Fruit fly (Drosophila melanogaster) whole organism, embryonic: ENCODE data around the gene CG17177.
A peak's percentile ranks its signal among the peaks of the same experiment; 100 is the strongest.

ENCODE experiments used
- CG10147 ChIP-seq: fragments of 200-800 bp; sonication (Bioruptor generic); optimal IDR thresholded peaks from 2 replicates; lab custom pipeline; 2019; ENCODE audit warnings: missing biosample characterization, mild to moderate bottlenecking, missing genetic modification characterization, moderate library complexity
- CG10543 ChIP-seq: fragments of 200-800 bp; sonication (Bioruptor generic); optimal IDR thresholded peaks from 3 replicates; lab custom pipeline; 2017; ENCODE audit warnings: missing biosample characterization, mild to moderate bottlenecking, missing genetic modification characterization, moderate library complexity
- CG10979 ChIP-seq: fragments of 200-800 bp; sonication (Bioruptor generic); optimal IDR thresholded peaks from 2 replicates; lab custom pipeline; 2018; ENCODE audit warnings: missing biosample characterization, mild to moderate bottlenecking, missing genetic modification characterization, moderate library complexity
- CG12219 ChIP-seq: fragments of 200-800 bp; sonication (Bioruptor generic); optimal IDR thresholded peaks from 3 replicates; lab custom pipeline; 2018; ENCODE audit warnings: missing biosample characterization, mild to moderate bottlenecking, missing genetic modification characterization
- CG12299 ChIP-seq: fragments of 200-800 bp; sonication (Bioruptor generic); optimal IDR thresholded peaks from 2 replicates; lab custom pipeline; 2018; ENCODE audit warnings: missing biosample characterization, mild to moderate bottlenecking, missing genetic modification characterization
- CG13424 ChIP-seq: fragments of 200-800 bp; sonication (Bioruptor generic); optimal IDR thresholded peaks from 2 replicates; lab custom pipeline; 2019; ENCODE audit warnings: missing biosample characterization, mild to moderate bottlenecking, missing genetic modification characterization, moderate library complexity
- CG13894 ChIP-seq: fragments of 200-800 bp; sonication (Bioruptor generic); optimal IDR thresholded peaks from 3 replicates; lab custom pipeline; 2018; ENCODE audit warnings: missing biosample characterization, mild to moderate bottlenecking, missing genetic modification characterization, moderate library complexity
- CG14667 ChIP-seq: fragments of 200-800 bp; sonication (Bioruptor generic); IDR thresholded peaks from 2 replicates; pipeline ENCODE4 v1.3.6; 2022; ENCODE audit warnings: missing biosample characterization, missing genetic modification characterization
- CG15011 ChIP-seq: fragments of 200-800 bp; sonication (Bioruptor generic); optimal IDR thresholded peaks from 3 replicates; lab custom pipeline; 2018; ENCODE audit warnings: missing biosample characterization, mild to moderate bottlenecking, missing genetic modification characterization
- CG1529 ChIP-seq: fragments of 200-800 bp; sonication (Bioruptor generic); optimal IDR thresholded peaks from 3 replicates; lab custom pipeline; 2018; ENCODE audit warnings: missing biosample characterization, missing genetic modification characterization
- CG17802 ChIP-seq: fragments of 200-800 bp; sonication (Bioruptor generic); optimal IDR thresholded peaks from 2 replicates; lab custom pipeline; 2018; ENCODE audit warnings: missing biosample characterization, mild to moderate bottlenecking, missing genetic modification characterization, moderate library complexity
- CG2129 ChIP-seq: fragments of 200-800 bp; sonication (Bioruptor generic); IDR thresholded peaks from 2 replicates; pipeline ENCODE4 v1.3.6; 2022; ENCODE audit warnings: missing biosample characterization, missing genetic modification characterization; ENCODE audit not compliant: partially characterized antibody
- CG31441 ChIP-seq: fragments of 200-800 bp; sonication (Bioruptor generic); IDR thresholded peaks from 2 replicates; pipeline ENCODE4 v1.3.6; 2022; ENCODE audit warnings: missing biosample characterization, missing genetic modification characterization
- CG3281 ChIP-seq: fragments of 200-800 bp; sonication (Bioruptor generic); optimal IDR thresholded peaks from 3 replicates; lab custom pipeline; 2017; ENCODE audit warnings: missing biosample characterization, mild to moderate bottlenecking, missing genetic modification characterization
- CG33213 ChIP-seq: fragments of 200-800 bp; sonication (Bioruptor generic); optimal IDR thresholded peaks from 3 replicates; lab custom pipeline; 2016; ENCODE audit warnings: missing biosample characterization, missing genetic modification characterization
- CG3847 ChIP-seq: fragments of 200-800 bp; sonication (Bioruptor generic); IDR thresholded peaks from 2 replicates; pipeline ENCODE4 v1.3.6; 2022; ENCODE audit warnings: missing biosample characterization, missing genetic modification characterization
- CG7556 ChIP-seq: fragments of 200-800 bp; sonication (Bioruptor generic); optimal IDR thresholded peaks from 2 replicates; lab custom pipeline; 2017; ENCODE audit warnings: missing biosample characterization, mild to moderate bottlenecking, missing genetic modification characterization
- CG7786 ChIP-seq: fragments of 200-800 bp; sonication (Bioruptor generic); optimal IDR thresholded peaks from 2 replicates; lab custom pipeline; 2016; ENCODE audit warnings: missing biosample characterization, missing genetic modification characterization
- CG8359 ChIP-seq: fragments of 200-800 bp; sonication (Bioruptor generic); optimal IDR thresholded peaks from 2 replicates; lab custom pipeline; 2017; ENCODE audit warnings: missing biosample characterization, mild to moderate bottlenecking, missing genetic modification characterization, borderline replicate concordance
- CkIIα-i1 ChIP-seq: fragments of 200-800 bp; sonication (Bioruptor generic); IDR thresholded peaks from 2 replicates; pipeline ENCODE4 v1.3.6; 2022; ENCODE audit warnings: missing biosample characterization, missing genetic modification characterization
- Hsf ChIP-seq: fragments of 200-800 bp; sonication (Bioruptor generic); optimal IDR thresholded peaks from 3 replicates; lab custom pipeline; 2016; ENCODE audit warnings: missing biosample characterization, missing genetic modification characterization
- Lpt ChIP-seq: fragments of >200 bp; optimal IDR thresholded peaks from 2 replicates; lab custom pipeline; 2018; ENCODE audit warnings: missing biosample characterization, missing genetic modification characterization
- Pdp1 ChIP-seq, 2 experiments: fragments of 200-800 bp; sonication (Bioruptor generic); optimal IDR thresholded peaks; 3 replicates each; lab custom pipeline; 2016; ENCODE audit warnings: missing biosample characterization in 2 of 2, missing genetic modification characterization in 2 of 2, mild to moderate bottlenecking in 1 of 2, moderate library complexity in 1 of 2
- Rfx ChIP-seq: fragments of 200-800 bp; sonication (Bioruptor generic); IDR thresholded peaks from 2 replicates; pipeline ENCODE4 v1.3.6; 2022; ENCODE audit warnings: missing biosample characterization, missing genetic modification characterization
- Sry-δ ChIP-seq: fragments of 200-800 bp; sonication (Bioruptor generic); optimal IDR thresholded peaks from 2 replicates; lab custom pipeline; 2016; ENCODE audit warnings: missing biosample characterization, missing genetic modification characterization
- abd-A ChIP-seq: fragments of 200-800 bp; sonication (Bioruptor generic); optimal IDR thresholded peaks from 3 replicates; lab custom pipeline; 2019; ENCODE audit warnings: missing biosample characterization, mild to moderate bottlenecking, missing genetic modification characterization, moderate library complexity
- ci ChIP-seq: fragments of 200-800 bp; sonication (Bioruptor generic); IDR thresholded peaks from 3 replicates; pipeline ENCODE4 v1.3.6; 2022; ENCODE audit warnings: missing biosample characterization, missing genetic modification characterization
- eve ChIP-seq, 2 experiments: fragments of >200 bp; optimal IDR thresholded peaks; 2 replicates each; lab custom pipeline; 2017; ENCODE audit warnings: missing biosample characterization in 2 of 2, missing genetic modification characterization in 2 of 2
- fd3F ChIP-seq: fragments of 200-800 bp; sonication (Bioruptor generic); optimal IDR thresholded peaks from 2 replicates; lab custom pipeline; 2018; ENCODE audit warnings: missing biosample characterization, mild to moderate bottlenecking, missing genetic modification characterization, moderate library complexity
- gt ChIP-seq: fragments of 200-800 bp; sonication (Bioruptor generic); IDR thresholded peaks from 2 replicates; pipeline ENCODE4 v1.3.6; 2022; ENCODE audit warnings: missing biosample characterization, missing genetic modification characterization
- hbn ChIP-seq: fragments of 200-800 bp; sonication (Bioruptor generic); IDR thresholded peaks from 2 replicates; pipeline ENCODE4 v1.3.6; 2022; ENCODE audit warnings: missing biosample characterization, missing genetic modification characterization; ENCODE audit not compliant: partially characterized antibody
- her ChIP-seq: fragments of 200-800 bp; sonication (Bioruptor generic); optimal IDR thresholded peaks from 2 replicates; lab custom pipeline; 2016; ENCODE audit warnings: missing biosample characterization, missing genetic modification characterization
- hth ChIP-seq: fragments of >200 bp; optimal IDR thresholded peaks from 2 replicates; lab custom pipeline; 2017; ENCODE audit warnings: inconsistent platforms
- ken ChIP-seq: fragments of 200-800 bp; sonication (Bioruptor generic); IDR thresholded peaks from 3 replicates; pipeline ENCODE4 v1.3.6; 2022; ENCODE audit warnings: missing biosample characterization, missing genetic modification characterization
- kni ChIP-seq: fragments of 200-800 bp; sonication (Bioruptor generic); optimal IDR thresholded peaks from 3 replicates; lab custom pipeline; 2017; ENCODE audit warnings: mild to moderate bottlenecking, missing biosample characterization, missing genetic modification reagents, missing genetic modification characterization
- nmo ChIP-seq: fragments of 200-800 bp; sonication (Bioruptor generic); optimal IDR thresholded peaks from 2 replicates; lab custom pipeline; 2018; ENCODE audit warnings: missing biosample characterization, mild to moderate bottlenecking, missing genetic modification characterization, moderate library complexity
- prd ChIP-seq, 3 experiments: fragments of >200 bp in 2 of 3; fragments of 200-800 bp in 1 of 3; sonication (Bioruptor generic) in 1 of 3; optimal IDR thresholded peaks in 2 of 3; IDR thresholded peaks in 1 of 3; 2 replicates in 2 of 3; 3 replicates in 1 of 3; pipeline versions ENCODE4 v1.3.6 to Lab custom; 2017 to 2022; ENCODE audit warnings: missing biosample characterization in 1 of 3, missing genetic modification characterization in 1 of 3
- schlank ChIP-seq: fragments of 200-800 bp; sonication (Bioruptor generic); optimal IDR thresholded peaks from 2 replicates; lab custom pipeline; 2018; ENCODE audit warnings: missing biosample characterization, mild to moderate bottlenecking, missing genetic modification characterization
- scrt ChIP-seq: fragments of 200-800 bp; sonication (Bioruptor generic); optimal IDR thresholded peaks from 2 replicates; lab custom pipeline; 2018; ENCODE audit warnings: missing biosample characterization, mild to moderate bottlenecking, missing genetic modification characterization, moderate library complexity
- sens ChIP-seq: fragments of 200-800 bp; sonication (Bioruptor generic); peaks from one replicate; lab custom pipeline; 2016; ENCODE audit warnings: missing biosample characterization, missing genetic modification characterization
- sens-2 ChIP-seq: fragments of 200-800 bp; sonication (Bioruptor generic); IDR thresholded peaks from 2 replicates; pipeline ENCODE4 v1.3.6; 2022; ENCODE audit warnings: missing biosample characterization, missing genetic modification characterization
- shn ChIP-seq: fragments of 200-800 bp; sonication (Bioruptor generic); optimal IDR thresholded peaks from 3 replicates; lab custom pipeline; 2016; ENCODE audit warnings: missing biosample characterization, missing genetic modification characterization
- sna ChIP-seq: fragments of 200-800 bp; sonication (Bioruptor generic); IDR thresholded peaks from 2 replicates; pipeline ENCODE4 v1.3.6; 2022; ENCODE audit warnings: missing biosample characterization, missing genetic modification characterization; ENCODE audit not compliant: partially characterized antibody
- tup ChIP-seq: fragments of 200-800 bp; sonication (Bioruptor generic); optimal IDR thresholded peaks from 2 replicates; lab custom pipeline; 2016; ENCODE audit warnings: missing biosample characterization, mild to moderate bottlenecking, missing genetic modification characterization, moderate library complexity
- unc-4 ChIP-seq: fragments of 200-800 bp; sonication (Bioruptor generic); IDR thresholded peaks from 2 replicates; pipeline ENCODE4 v1.3.6; 2022; ENCODE audit warnings: missing biosample characterization, missing genetic modification characterization; ENCODE audit not compliant: partially characterized antibody

Gene CG17177

DNA sequence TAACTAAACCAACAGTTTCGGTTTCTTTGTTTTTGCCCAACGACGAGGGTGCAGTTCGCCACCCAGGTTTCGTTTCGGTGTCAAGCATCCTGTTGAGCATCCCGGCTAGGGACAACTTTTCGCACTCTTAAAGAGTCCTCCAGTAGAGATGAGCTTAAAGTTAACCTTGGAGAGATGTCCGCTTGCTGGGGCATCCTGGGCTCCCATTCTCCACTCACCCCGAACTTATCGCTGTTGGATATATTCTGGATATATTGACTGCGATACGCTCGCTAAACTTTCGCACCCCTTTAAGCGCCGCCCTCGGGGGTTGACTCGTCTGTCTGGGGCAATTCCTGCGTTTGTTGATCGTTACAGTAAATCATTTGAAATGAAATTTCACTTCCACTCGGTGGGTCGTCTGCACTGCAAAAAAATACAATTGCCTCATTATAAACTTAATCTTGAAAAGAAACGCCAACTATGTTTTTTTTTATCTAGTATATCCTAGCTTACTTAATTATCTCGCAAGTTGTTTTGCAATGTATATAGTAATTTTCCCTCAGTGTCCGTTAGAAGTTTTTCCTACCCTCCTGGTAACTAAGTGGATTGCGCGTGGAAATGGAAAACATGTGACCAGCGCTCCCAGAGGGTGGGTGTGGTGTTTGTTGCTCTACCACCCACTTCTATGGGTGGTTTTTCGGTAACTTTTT lies 39.8 kb downstream of the CG17177 start (continued):
- TF ChIP-seq CG2129 (GFP tag; lab: Robert Waterston, UW) (no peak), her (peak; percentile 62), prd (optimal IDR thresholded peaks at IDR 0.05; lab: Kevin White, UChicago) (no peak), prd (GFP tag; IDR thresholded peaks at IDR 0.05; lab: Robert Waterston, UW) (peak; percentile 90), CG15011 (GFP tag; lab: Kevin White, UChicago) (peak; percentile 50), tup (GFP tag; lab: Kevin White, UChicago) (peak; percentile 65), gt (0 out of 2 replicates have a peak, but pooled peaks have one; percentile 42), hbn (no peak), CG3847 (GFP tag; lab: Robert Waterston, UW) (peak; percentile 71), CG17802 (tag; lab: Kevin White, UChicago) (peak; percentile 15), fd3F (GFP tag; lab: Kevin White, UChicago) (peak; percentile 71), CkIIα-i1 (GFP tag; lab: Robert Waterston, UW) (no peak), CG8359 (GFP tag; lab: Kevin White, UChicago) (no peak), Lpt (GFP tag; lab: Kevin White, UChicago) (no peak), ken (GFP tag; lab: Robert Waterston, UW) (peak; percentile 74; the same call in 2 of the 3 replicates), sens-2 (GFP tag; lab: Robert Waterston, UW) (peak; percentile 56; the same call in 1 of the 2 replicates), CG10543 (GFP tag; lab: Kevin White, UChicago) (peak; percentile 60), CG1529 (GFP tag; lab: Kevin White, UChicago) (peak; percentile 75), Sry-δ (GFP tag; lab: Kevin White, UChicago) (no peak), CG13894 (tag; lab: Kevin White, UChicago) (peak; percentile 82), shn (peak; percentile 66), schlank (peak; percentile 37)
- TF ChIP-seq, all 482 proteins: peak for 374

dm6 chr3L:14659954-14660907 lies 41.2 kb downstream of the CG17177 start:
- TF ChIP-seq CG1529 (GFP tag; lab: Kevin White, UChicago) (peak; percentile 20), Rfx (GFP tag; lab: Robert Waterston, UW) (no peak), kni (peak; percentile 7), abd-A (tag; lab: Kevin White, UChicago) (peak; percentile 66), CG12219 (no peak), CG31441 (GFP tag; lab: Robert Waterston, UW) (peak; percentile 25; the same call in 1 of the 2 replicates), unc-4 (GFP tag; lab: Robert Waterston, UW) (no peak), CG12299 (tag; lab: Kevin White, UChicago) (no peak), eve (GFP tag; optimal IDR thresholded peaks at IDR 0.05; lab: Kevin White, UChicago) (peak in 1 of 2 experiments; percentile 53), CG10147 (GFP tag; lab: Kevin White, UChicago) (no peak), ci (GFP tag; lab: Robert Waterston, UW) (0 out of 3 replicates have a peak, but pooled peaks have one; percentile 15), Pdp1 (GFP tag; optimal IDR thresholded peaks at IDR 0.05; lab: Kevin White, UChicago) (peak in 1 of 2 experiments; percentile 37), CG14667 (GFP tag; lab: Robert Waterston, UW) (no peak), CG13424 (tag; lab: Kevin White, UChicago) (no peak), CG33213 (GFP tag; lab: Kevin White, UChicago) (no peak), CG7786 (no peak), CG7556 (GFP tag; lab: Kevin White, UChicago) (peak; percentile 31), Hsf (GFP tag; lab: Kevin White, UChicago) (no peak), scrt (GFP tag; lab: Kevin White, UChicago) (peak; percentile 97), CG3281 (GFP tag; lab: Kevin White, UChicago) (no peak), sna (GFP tag; lab: Robert Waterston, UW) (no peak), hth (lab: Kevin White, UChicago) (no peak), sens (GFP tag; lab: Kevin White, UChicago) (peak; percentile 64), nmo (peak; percentile 5), CG10979 (tag; lab: Kevin White, UChicago) (peak; percentile 39)
